Fruit fly (Drosophila melanogaster): ENCODE data around the gene CG9213.

dm6 chrX:15529958-15530357 is 44.4 kb downstream of the CG9213 start:
- no peak for TF ChIP-seq CG8478 (optimal IDR thresholded peaks at IDR 0.05)
- no peak for TF ChIP-seq CTCF (optimal IDR thresholded peaks at IDR 0.05)

All from S2 (cell line).